Worm (Caenorhabditis elegans) whole organism, L2 larva: ENCODE results near the gene Y55F3C.10.

Experiments used
- C34F6.9 ChIP-seq: fragments of 150-350 bp; optimal IDR thresholded peaks from 2 replicates; lab custom pipeline; 2014; ENCODE audit warnings: missing biosample characterization, missing genetic modification characterization
- F13H6.1 ChIP-seq: sonication (generic microtip); optimal IDR thresholded peaks from 2 replicates; lab custom pipeline; 2016; ENCODE audit warnings: missing genetic modification characterization, missing compliant biosample characterization
- R02D3.7 ChIP-seq: fragments of 150-350 bp; optimal IDR thresholded peaks from 2 replicates; lab custom pipeline; 2014; ENCODE audit warnings: missing biosample characterization, missing genetic modification characterization
- ZK546.5 ChIP-seq: sonication (generic microtip); optimal IDR thresholded peaks from 2 replicates; lab custom pipeline; 2017; ENCODE audit warnings: missing biosample characterization, missing genetic modification characterization
- alr-1 ChIP-seq: fragments of 150-350 bp; optimal IDR thresholded peaks from 2 replicates; lab custom pipeline; 2014; ENCODE audit warnings: missing biosample characterization, missing genetic modification characterization
- aly-2 ChIP-seq: fragments of 150-350 bp; optimal IDR thresholded peaks from 2 replicates; lab custom pipeline; 2014; ENCODE audit warnings: missing biosample characterization, missing genetic modification characterization
- ceh-82 ChIP-seq: fragments of 150-350 bp; optimal IDR thresholded peaks from 2 replicates; lab custom pipeline; 2014; ENCODE audit warnings: missing biosample characterization, missing genetic modification characterization
- dmd-4 ChIP-seq: sonication (generic microtip); optimal IDR thresholded peaks from 2 replicates; lab custom pipeline; 2017; ENCODE audit warnings: missing biosample characterization, missing genetic modification characterization
- egl-27 ChIP-seq: sonication (generic microtip); optimal IDR thresholded peaks from 3 replicates; lab custom pipeline; 2017; ENCODE audit warnings: missing biosample characterization, missing genetic modification reagents, missing genetic modification characterization
- elt-3 ChIP-seq: sonication (generic microtip); optimal IDR thresholded peaks from 2 replicates; lab custom pipeline; 2017; ENCODE audit warnings: missing biosample characterization, missing genetic modification characterization
- fos-1 ChIP-seq: fragments of 150-350 bp; optimal IDR thresholded peaks from 2 replicates; lab custom pipeline; 2014; ENCODE audit warnings: missing biosample characterization, missing genetic modification characterization
- gmeb-1 ChIP-seq: fragments of 150-350 bp; optimal IDR thresholded peaks from 2 replicates; lab custom pipeline; 2014; ENCODE audit warnings: missing biosample characterization, missing genetic modification characterization
- lin-11 ChIP-seq: fragments of 150-350 bp; sonication (generic microtip); optimal IDR thresholded peaks from 2 replicates; lab custom pipeline; 2014; ENCODE audit warnings: missing biosample characterization, missing genetic modification characterization, inconsistent platforms, mixed read lengths
- mab-5 ChIP-seq: fragments of 150-350 bp; optimal IDR thresholded peaks from 2 replicates; lab custom pipeline; 2014; ENCODE audit warnings: missing biosample characterization, missing genetic modification characterization
- mbf-1 ChIP-seq: sonication (generic microtip); optimal IDR thresholded peaks from 2 replicates; lab custom pipeline; 2017; ENCODE audit warnings: missing biosample characterization, missing genetic modification characterization
- mdl-1 ChIP-seq, 2 experiments: fragments of 150-350 bp in 1 of 2; sonication (generic microtip) in 1 of 2; optimal IDR thresholded peaks; 2 replicates each; lab custom pipeline; 2017; ENCODE audit warnings: missing biosample characterization in 2 of 2, missing genetic modification characterization in 2 of 2
- nhr-10 ChIP-seq: sonication (generic microtip); optimal IDR thresholded peaks from 2 replicates; lab custom pipeline; 2017; ENCODE audit warnings: missing biosample characterization, missing genetic modification characterization
- nhr-11 ChIP-seq: fragments of 150-350 bp; optimal IDR thresholded peaks from 2 replicates; lab custom pipeline; 2014; ENCODE audit warnings: missing biosample characterization, missing genetic modification characterization
- nhr-12 ChIP-seq: fragments of 150-350 bp; optimal IDR thresholded peaks from 2 replicates; lab custom pipeline; 2014; ENCODE audit warnings: missing biosample characterization, missing genetic modification characterization
- nhr-21 ChIP-seq: fragments of 150-350 bp; optimal IDR thresholded peaks from 2 replicates; lab custom pipeline; 2014; ENCODE audit warnings: missing biosample characterization, missing genetic modification characterization
- nhr-23 ChIP-seq: fragments of 150-350 bp; optimal IDR thresholded peaks from 2 replicates; lab custom pipeline; 2014; ENCODE audit warnings: missing biosample characterization, missing genetic modification reagents, missing genetic modification characterization
- nhr-237 ChIP-seq: fragments of 150-350 bp; optimal IDR thresholded peaks from 2 replicates; lab custom pipeline; 2014; ENCODE audit warnings: missing biosample characterization, missing genetic modification characterization
- nhr-6 ChIP-seq: fragments of 150-350 bp; optimal IDR thresholded peaks from 2 replicates; lab custom pipeline; 2014; ENCODE audit warnings: missing biosample characterization, missing genetic modification characterization
- nhr-77 ChIP-seq: fragments of 150-350 bp; optimal IDR thresholded peaks from 2 replicates; lab custom pipeline; 2014; ENCODE audit warnings: missing biosample characterization, missing genetic modification characterization
- peb-1 ChIP-seq: fragments of 150-350 bp; optimal IDR thresholded peaks from 2 replicates; lab custom pipeline; 2014; ENCODE audit warnings: missing biosample characterization, missing genetic modification characterization
- sma-3 ChIP-seq: sonication (generic microtip); optimal IDR thresholded peaks from 2 replicates; lab custom pipeline; 2016; ENCODE audit warnings: missing genetic modification reagents, missing genetic modification characterization, missing compliant biosample characterization
- sma-9 ChIP-seq, 2 experiments: fragments of 150-350 bp in 1 of 2; sonication (generic microtip) in 1 of 2; optimal IDR thresholded peaks; 2 replicates each; lab custom pipeline; 2014 to 2016; ENCODE audit warnings: missing genetic modification characterization in 2 of 2, mild to moderate bottlenecking in 1 of 2, missing biosample characterization in 1 of 2, missing compliant biosample characterization in 1 of 2, missing genetic modification reagents in 1 of 2, moderate library complexity in 1 of 2
- snpc-4 ChIP-seq: fragments of 150-350 bp; optimal IDR thresholded peaks from 2 replicates; lab custom pipeline; 2014; ENCODE audit warnings: missing biosample characterization, missing genetic modification characterization
- unc-39 ChIP-seq: fragments of 150-350 bp; optimal IDR thresholded peaks from 2 replicates; lab custom pipeline; 2014; ENCODE audit warnings: missing biosample characterization, missing genetic modification characterization
- unc-55 ChIP-seq: fragments of 150-350 bp; sonication (generic microtip); optimal IDR thresholded peaks from 3 replicates; lab custom pipeline; 2014; ENCODE audit warnings: missing biosample characterization, missing genetic modification reagents, missing genetic modification characterization
- unc-62 ChIP-seq: fragments of 150-350 bp; optimal IDR thresholded peaks from 2 replicates; lab custom pipeline; 2014; ENCODE audit warnings: missing biosample characterization, missing genetic modification reagents, missing genetic modification characterization
- zag-1 ChIP-seq: fragments of 150-350 bp; optimal IDR thresholded peaks from 2 replicates; lab custom pipeline; 2014; ENCODE audit warnings: missing biosample characterization, missing genetic modification characterization

The Y55F3C.10 gene

DNA sequence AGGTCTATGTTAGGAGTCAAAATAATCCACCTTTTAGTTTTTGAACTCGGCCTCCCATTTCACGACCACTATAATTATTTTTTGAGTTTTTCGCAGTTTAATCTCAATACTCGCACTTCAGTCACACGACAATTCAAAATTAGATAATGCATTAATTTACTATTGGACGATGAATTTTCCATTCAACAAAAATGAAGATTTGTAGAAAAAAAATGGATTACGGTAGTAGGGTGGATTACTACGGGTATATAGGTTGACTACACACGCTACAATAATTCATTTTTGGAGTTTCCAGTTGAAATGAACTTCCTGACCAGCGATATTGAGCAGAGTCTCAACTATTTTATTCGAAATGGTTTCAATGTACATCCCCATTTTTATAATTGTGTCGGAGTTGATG lies 37.2 kb upstream of the Y55F3C.10 start, which contains the start of gene srt-23:
srt-23 (plus strand) TSS at position 301 of the 400 bp plus-strand sequence.
- TF ChIP-seq sma-3 (GFP tag; lab: Kevin White, UChicago) (no peak), dmd-4 (no peak), unc-55 (GFP tag; lab: Kevin White, UChicago) (no peak), snpc-4 (tag; lab: Kevin White, UChicago) (no peak), elt-3 (tag; lab: Kevin White, UChicago) (no peak), gmeb-1 (tag; lab: Kevin White, UChicago) (no peak), R02D3.7 (no peak), ceh-82 (no peak), unc-39 (tag; lab: Kevin White, UChicago) (no peak), zag-1 (no peak), C34F6.9 (tag; lab: Kevin White, UChicago) (no peak), mbf-1 (tag; lab: Kevin White, UChicago) (no peak), nhr-77 (tag; lab: Kevin White, UChicago) (no peak), lin-11 (tag; lab: Kevin White, UChicago) (no peak)
- TF ChIP-seq, all 48 proteins: peak for 0

DNA sequence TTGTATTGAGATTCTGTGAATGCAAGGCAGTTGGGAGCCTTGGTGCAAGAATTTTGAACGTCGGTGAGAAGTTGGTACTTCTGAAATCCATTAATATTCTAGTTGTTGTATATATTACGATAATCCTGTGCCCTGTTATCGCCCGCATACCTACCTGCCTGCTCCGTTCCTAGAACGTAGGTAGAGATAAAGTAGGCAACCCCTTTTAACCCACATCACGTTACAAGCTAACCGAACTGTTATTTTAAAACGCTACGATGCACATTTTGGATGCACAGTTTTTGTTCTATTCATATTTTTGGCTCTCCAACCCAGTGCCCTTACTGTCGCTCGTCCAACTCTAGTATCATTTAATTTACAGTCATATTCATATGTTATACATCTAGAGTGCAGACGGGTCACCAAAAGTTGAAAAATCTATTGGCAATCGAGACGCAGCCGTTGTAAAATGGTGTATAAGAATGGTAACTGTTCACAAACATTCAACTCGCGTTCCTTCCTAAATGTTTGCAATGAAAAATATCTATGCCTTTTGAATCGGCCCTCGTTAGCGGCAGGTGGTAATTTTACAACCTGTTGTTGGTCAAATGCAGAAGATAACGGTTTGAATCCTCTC lies 35.2 kb upstream of the Y55F3C.10 start:
- TF ChIP-seq F13H6.1 = no peak
- no peak for TF ChIP-seq mdl-1 (tag; optimal IDR thresholded peaks at IDR 0.05; lab: Kevin White, UChicago)
- TF ChIP-seq mbf-1 (tag; lab: Kevin White, UChicago) = no peak
- no peak for TF ChIP-seq egl-27 (tag; lab: Kevin White, UChicago)
- TF ChIP-seq nhr-6 (tag; lab: Kevin White, UChicago) = no peak
- no peak for TF ChIP-seq unc-39 (tag; lab: Kevin White, UChicago)
- no peak for TF ChIP-seq dmd-4
- no peak for TF ChIP-seq mab-5 (tag; lab: Kevin White, UChicago)

- TF ChIP-seq nhr-77 (tag; lab: Kevin White, UChicago) = no peak
- TF ChIP-seq elt-3 (tag; lab: Kevin White, UChicago) = no peak
- no peak for TF ChIP-seq nhr-11
- no peak for TF ChIP-seq peb-1 (tag; lab: Kevin White, UChicago)
- no peak for TF ChIP-seq lin-11 (tag; lab: Kevin White, UChicago)
- TF ChIP-seq aly-2 = no peak
- no peak for TF ChIP-seq fos-1 (tag; lab: Kevin White, UChicago)
- TF ChIP-seq, all 48 proteins: peak for 0
These were observed 30.3 kb upstream of the Y55F3C.10 start for ce11 chrIV:749557-749956.

DNA sequence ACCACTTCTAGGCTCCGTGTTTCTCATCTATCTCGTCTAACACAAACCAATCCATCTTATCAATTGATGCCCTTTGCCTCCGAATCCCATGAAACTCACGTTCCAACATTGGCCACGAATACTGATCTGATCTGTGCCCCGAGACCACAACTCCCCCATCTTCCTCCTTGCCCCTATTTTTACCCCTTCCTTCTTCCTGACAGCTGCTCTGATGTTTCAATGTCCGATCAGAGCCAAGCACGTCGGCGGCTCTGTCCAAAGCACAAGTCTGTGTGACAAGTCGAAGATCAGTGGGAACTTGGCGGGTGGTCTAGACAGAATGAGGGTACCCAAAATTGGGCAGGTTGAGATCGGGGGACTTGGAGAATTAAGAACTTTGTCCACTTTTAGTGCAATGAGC lies 27.1 kb upstream of the Y55F3C.10 start:
- TF ChIP-seq nhr-21 (tag; lab: Kevin White, UChicago) (no peak), sma-9 (GFP tag; optimal IDR thresholded peaks at IDR 0.05; lab: Kevin White, UChicago) (peak; percentile 34), sma-9 (tag; optimal IDR thresholded peaks at IDR 0.05; lab: Kevin White, UChicago) (no peak)
- TF ChIP-seq, all 48 proteins: peak for 1

ce11 chrIV:741831-742230 lies 22.6 kb upstream of the Y55F3C.10 start:
- TF ChIP-seq nhr-237 (tag; lab: Kevin White, UChicago) (no peak), R02D3.7 (no peak), sma-9 (GFP tag; optimal IDR thresholded peaks at IDR 0.05; lab: Kevin White, UChicago) (no peak), sma-9 (tag; optimal IDR thresholded peaks at IDR 0.05; lab: Kevin White, UChicago) (no peak), nhr-12 (tag; lab: Kevin White, UChicago) (no peak), C34F6.9 (tag; lab: Kevin White, UChicago) (no peak), ZK546.5 (no peak), sma-3 (GFP tag; lab: Kevin White, UChicago) (no peak), snpc-4 (tag; lab: Kevin White, UChicago) (no peak), nhr-23 (tag; lab: Kevin White, UChicago) (no peak), fos-1 (tag; lab: Kevin White, UChicago) (no peak), nhr-10 (no peak), gmeb-1 (tag; lab: Kevin White, UChicago) (no peak), alr-1 (no peak), nhr-77 (tag; lab: Kevin White, UChicago) (no peak), unc-62 (GFP tag; lab: Kevin White, UChicago) (no peak), nhr-21 (tag; lab: Kevin White, UChicago) (no peak)
